Worm (Caenorhabditis elegans) whole organism, late embryonic: ENCODE results near the gene F19B10.3.

Experiments
- ama-1 ChIP-seq: fragments of 150-350 bp; optimal IDR thresholded peaks from 2 replicates; lab custom pipeline; 2014
- ceh-34 ChIP-seq: sonication (generic microtip); optimal IDR thresholded peaks from 2 replicates; lab custom pipeline; 2016; ENCODE audit warnings: mild to moderate bottlenecking, missing genetic modification characterization, missing compliant biosample characterization
- elt-2 ChIP-seq: sonication (generic microtip); optimal IDR thresholded peaks from 2 replicates; lab custom pipeline; 2016; ENCODE audit warnings: missing genetic modification reagents, missing genetic modification characterization, missing compliant biosample characterization
- fkh-10 ChIP-seq: fragments of 150-350 bp; optimal IDR thresholded peaks from 2 replicates; lab custom pipeline; 2014; ENCODE audit warnings: missing biosample characterization, missing genetic modification reagents, missing genetic modification characterization
- gmeb-2 ChIP-seq: sonication (generic microtip); optimal IDR thresholded peaks from 2 replicates; lab custom pipeline; 2016; ENCODE audit warnings: missing genetic modification characterization, inconsistent platforms, missing compliant biosample characterization
- nfya-1 ChIP-seq: sonication (generic microtip); optimal IDR thresholded peaks from 2 replicates; lab custom pipeline; 2017; ENCODE audit warnings: missing genetic modification characterization, mild to moderate bottlenecking, missing compliant biosample characterization, antibody characterized with exemption, moderate library complexity
- nhr-11 ChIP-seq: fragments of 150-350 bp; optimal IDR thresholded peaks from 2 replicates; lab custom pipeline; 2014; ENCODE audit warnings: missing biosample characterization, missing genetic modification characterization
- nhr-232 ChIP-seq: sonication (generic microtip); optimal IDR thresholded peaks from 2 replicates; lab custom pipeline; 2016; ENCODE audit warnings: missing genetic modification characterization, missing compliant biosample characterization
- npax-4 ChIP-seq: sonication (generic microtip); optimal IDR thresholded peaks from 2 replicates; lab custom pipeline; 2016; ENCODE audit warnings: missing genetic modification characterization, missing compliant biosample characterization
- pax-1 ChIP-seq: fragments of 150-350 bp; optimal IDR thresholded peaks from 2 replicates; lab custom pipeline; 2014; ENCODE audit warnings: missing biosample characterization, missing genetic modification characterization
- pha-4 ChIP-seq: fragments of 150-350 bp; optimal IDR thresholded peaks from 2 replicates; lab custom pipeline; 2018; ENCODE audit warnings: missing biosample characterization, missing genetic modification reagents, missing genetic modification characterization
- rnt-1 ChIP-seq: sonication (generic microtip); optimal IDR thresholded peaks from 2 replicates; lab custom pipeline; 2016; ENCODE audit warnings: missing genetic modification characterization, missing compliant biosample characterization
- unc-55 ChIP-seq: sonication (generic microtip); optimal IDR thresholded peaks from 2 replicates; lab custom pipeline; 2017; ENCODE audit warnings: missing biosample characterization, missing genetic modification reagents, missing genetic modification characterization
- ztf-16 ChIP-seq: sonication (generic microtip); optimal IDR thresholded peaks from 2 replicates; lab custom pipeline; 2017; ENCODE audit warnings: missing genetic modification characterization, missing compliant biosample characterization

ce11 chrII:3681365-3682083, 17.0 kb downstream of the F19B10.3 start, which contains the start of gene F19B10.10:
- no peak for TF ChIP-seq pha-4 (tag; lab: Kevin White, UChicago)
- TF ChIP-seq nfya-1, result no peak
- TF ChIP-seq nhr-232, result no peak
- no peak for TF ChIP-seq fkh-10 (GFP tag; lab: Kevin White, UChicago)
- TF ChIP-seq ceh-34 (tag; lab: Kevin White, UChicago), result no peak
- no peak for TF ChIP-seq ama-1 (lab: Kevin White, UChicago)
- no peak for TF ChIP-seq pax-1
- TF ChIP-seq ztf-16 (tag; lab: Kevin White, UChicago), result no peak
- TF ChIP-seq elt-2 (tag; lab: Kevin White, UChicago), result no peak
- no peak for TF ChIP-seq rnt-1 (tag; lab: Kevin White, UChicago)
- no peak for TF ChIP-seq nhr-11 (tag; lab: Kevin White, UChicago)
- TF ChIP-seq unc-55 (GFP tag; lab: Kevin White, UChicago), result no peak
- TF ChIP-seq gmeb-2 (tag; lab: Kevin White, UChicago), result no peak
- no peak for TF ChIP-seq npax-4 (tag; lab: Kevin White, UChicago)
